Fruit fly (Drosophila melanogaster) whole organism, larva: ENCODE results near the gene Spt6.

ENCODE experiments used
- noc ChIP-seq: fragments of 200-800 bp; sonication (Bioruptor generic); optimal IDR thresholded peaks from 3 replicates; lab custom pipeline; 2019; ENCODE audit warnings: missing biosample characterization, mild to moderate bottlenecking, missing genetic modification characterization, moderate library complexity

Gene Spt6

DNA sequence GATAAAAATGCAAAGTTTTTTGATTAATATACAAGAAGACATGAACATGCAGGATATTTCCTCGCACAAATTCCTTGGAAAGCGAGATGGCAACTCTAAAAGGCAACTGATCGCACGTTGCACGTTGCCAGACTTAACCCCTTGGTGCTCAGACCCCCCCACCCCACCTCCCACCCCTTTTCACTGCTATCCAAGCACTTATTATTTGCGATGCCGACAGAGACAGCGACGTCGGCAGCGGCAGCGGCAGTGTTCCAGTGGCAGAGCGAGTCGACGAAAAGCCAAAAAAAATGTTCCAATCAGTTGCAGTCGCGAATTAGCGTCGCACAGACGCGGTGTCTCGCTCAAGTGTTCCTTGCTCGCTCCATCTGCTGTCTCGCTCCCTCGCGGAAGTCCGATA, 36.1 kb downstream of the Spt6 start, which contains the start of gene CG3823:
TSS of gene CG3823 (plus strand) at position 301 of the 400 bp plus-strand sequence.
- TF ChIP-seq noc (tag; lab: Kevin White, UChicago) = no peak

DNA sequence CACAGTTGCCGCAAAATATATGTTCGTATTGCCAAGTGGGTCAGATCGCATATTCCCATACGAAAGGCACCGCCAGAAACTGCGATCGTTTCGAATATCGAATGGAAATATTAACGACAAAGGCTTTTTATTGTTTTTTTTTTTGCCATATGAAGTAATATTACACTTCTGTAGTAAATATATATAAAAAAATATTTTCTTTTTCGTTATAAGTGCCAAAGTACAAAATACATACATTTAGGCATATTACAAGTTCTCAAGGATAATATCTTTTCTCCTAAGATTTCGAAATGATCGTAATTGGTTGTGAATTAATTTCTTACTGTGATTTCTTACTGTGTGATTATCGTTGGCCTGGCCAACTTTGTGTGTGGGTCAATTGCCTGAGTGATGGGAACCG, 36.6 kb downstream of the Spt6 start:
- TF ChIP-seq noc (tag; lab: Kevin White, UChicago) = no peak

DNA sequence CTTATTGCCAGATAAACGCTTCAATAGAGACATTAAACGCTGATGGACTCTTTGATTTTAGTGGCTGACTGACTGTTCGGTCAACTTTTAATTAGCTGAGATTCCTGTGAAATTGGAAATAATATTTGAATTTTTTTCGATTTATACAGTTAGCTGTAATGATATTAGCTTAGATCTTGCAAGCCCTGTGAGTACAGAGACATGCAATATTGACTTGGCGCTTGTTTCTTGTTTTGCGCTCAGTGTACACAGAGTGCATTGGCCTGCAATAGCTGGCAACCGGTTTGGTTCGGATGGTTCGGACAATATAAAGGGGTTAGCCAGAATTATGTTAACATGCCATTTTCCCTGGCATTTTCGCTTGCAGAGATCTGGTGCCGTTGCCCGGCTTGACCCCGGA, 37.7 kb downstream of the Spt6 start:
- TF ChIP-seq noc (tag; lab: Kevin White, UChicago) = no peak

DNA sequence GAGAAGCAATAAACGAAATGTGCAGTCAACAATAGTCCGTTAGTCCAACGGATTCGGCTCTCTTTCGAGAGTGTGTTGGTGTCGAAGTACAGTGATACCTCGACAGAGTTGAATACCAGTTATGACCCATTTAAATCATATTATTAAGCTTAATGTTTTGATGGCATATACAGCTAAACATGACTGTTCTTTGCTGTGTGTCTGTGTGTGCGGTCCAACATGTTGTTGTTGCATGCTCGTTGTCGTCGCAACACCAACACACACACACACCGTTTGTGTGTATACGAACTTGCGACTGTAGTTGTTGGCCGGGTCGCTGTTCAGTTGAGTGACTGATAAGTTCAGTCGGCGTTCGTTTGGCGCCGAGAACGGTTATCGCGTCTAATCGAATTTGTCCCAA, 41.3 kb downstream of the Spt6 start, which contains the start of gene CG15894:
TSS of gene CG15894 (plus strand) at position 361 of the 400 bp plus-strand sequence.
- TF ChIP-seq noc (tag; lab: Kevin White, UChicago) = no peak

DNA sequence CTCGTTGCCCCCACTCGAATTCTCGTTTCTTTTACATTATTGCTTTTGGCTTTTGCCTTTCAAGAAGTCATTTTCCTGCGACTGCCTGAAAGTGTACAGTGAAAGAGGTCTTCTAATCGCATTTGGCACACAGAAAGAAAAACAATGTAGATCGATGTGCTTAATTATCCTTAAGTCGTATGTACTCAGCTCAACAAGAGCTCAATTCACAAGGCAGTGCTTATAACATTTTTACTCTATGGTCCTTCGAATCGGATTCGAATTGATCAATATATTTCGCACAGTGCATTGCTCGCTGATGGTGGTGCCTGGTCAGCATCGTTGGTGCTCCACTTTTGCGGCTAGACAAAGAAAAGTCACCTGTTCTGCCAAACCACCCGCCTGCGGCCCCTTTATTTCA, 42.8 kb downstream of the Spt6 start:
- TF ChIP-seq noc (tag; lab: Kevin White, UChicago) = no peak

DNA sequence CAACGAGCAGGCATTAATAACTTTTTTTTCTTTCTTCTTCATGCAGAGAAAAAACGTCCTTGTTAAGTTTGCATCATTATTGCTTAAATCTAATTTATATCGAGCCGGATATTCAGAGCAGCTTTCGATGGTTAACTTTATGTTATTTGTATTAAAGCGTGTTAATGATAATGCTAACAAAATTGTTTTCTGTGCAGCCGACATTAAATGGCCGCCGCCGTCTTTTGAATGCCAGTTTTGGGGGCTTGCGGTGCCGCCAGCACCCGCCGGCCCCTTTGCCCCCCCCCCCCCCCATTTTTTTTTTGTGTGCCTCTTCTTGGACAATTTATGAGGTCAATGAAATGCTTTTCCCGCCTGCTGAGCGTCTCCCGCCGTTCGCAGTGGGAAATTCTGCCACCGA, 43.9 kb downstream of the Spt6 start:
- TF ChIP-seq noc (tag; lab: Kevin White, UChicago) = no peak

DNA sequence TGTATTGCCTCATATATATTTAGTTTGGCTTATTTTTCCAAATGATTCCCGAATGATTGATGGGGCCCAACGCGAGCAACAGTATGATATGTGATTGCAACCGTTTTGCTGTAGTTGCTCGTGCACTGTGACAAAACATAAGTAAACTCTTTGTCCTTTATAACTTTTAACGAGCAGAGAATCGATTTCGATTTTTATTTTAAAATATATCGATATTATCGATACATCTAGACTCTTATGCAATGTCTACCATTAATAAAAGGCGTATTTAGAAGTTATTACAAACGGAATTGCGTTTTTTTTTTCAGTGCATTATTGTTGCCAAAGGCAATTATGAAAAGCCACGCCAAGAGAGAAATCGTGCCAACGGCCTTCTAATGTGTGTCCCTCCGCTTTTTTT, 48.0 kb downstream of the Spt6 start:
- no peak for TF ChIP-seq noc (tag; lab: Kevin White, UChicago)

DNA sequence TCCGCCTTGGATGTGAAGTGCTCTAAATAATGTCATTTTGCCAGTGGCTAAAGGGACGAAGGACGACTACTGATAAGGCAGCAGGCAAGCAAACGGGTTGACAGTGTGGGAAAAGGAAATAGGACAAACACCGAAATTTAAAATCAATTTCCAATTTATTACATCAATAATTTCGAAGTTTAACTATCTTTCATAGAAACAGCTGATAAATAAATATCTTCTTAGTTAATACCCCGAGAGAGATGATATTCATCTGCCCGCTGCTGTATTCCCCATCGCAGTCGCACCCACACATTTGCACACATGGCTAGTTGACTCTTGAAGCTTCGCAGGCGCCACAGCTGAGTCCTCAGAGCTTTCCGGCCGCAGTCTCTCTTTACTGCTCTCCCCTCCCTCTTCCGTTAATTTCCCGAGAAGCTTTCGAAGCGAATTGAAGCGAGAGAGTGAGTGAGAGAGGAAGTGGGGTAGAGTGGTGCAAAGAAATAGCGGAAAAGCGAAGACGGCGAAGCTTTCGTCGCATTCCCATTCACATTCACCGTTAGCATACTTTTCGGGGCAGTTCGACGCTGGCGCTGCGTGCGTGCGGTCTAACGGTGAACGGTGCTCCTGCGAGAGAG, 49.4 kb downstream of the Spt6 start:
- no peak for TF ChIP-seq noc (tag; lab: Kevin White, UChicago)
